Fruit fly (Drosophila melanogaster): ENCODE results near the gene CtsK1.

Gene CtsK1

dm6 chr3L:14006704-14007126 lies 12.7 kb downstream of the CtsK1 start (continued):
- TF ChIP-seq lmd (GFP tag; IDR thresholded peaks at IDR 0.05): no peak
- no peak for TF ChIP-seq D (optimal IDR thresholded peaks at IDR 0.05)
- no peak for TF ChIP-seq D (GFP tag; optimal IDR thresholded peaks at IDR 0.05)
- TF ChIP-seq grau (tag; optimal IDR thresholded peaks at IDR 0.05): no peak
- no peak for TF ChIP-seq CG8765 (GFP tag; IDR thresholded peaks at IDR 0.05)
- TF ChIP-seq ERR (GFP tag; optimal IDR thresholded peaks at IDR 0.05): no peak
- 0 out of 3 replicates have a peak, but pooled peaks have one; percentile 25 for TF ChIP-seq zfh1 (GFP tag; IDR thresholded peaks at IDR 0.05)
- TF ChIP-seq sima (GFP tag; optimal IDR thresholded peaks at IDR 0.05): no peak
- no peak for TF ChIP-seq CG16813 (GFP tag; IDR thresholded peaks at IDR 0.05; ENCODE audit: partially characterized antibody)
- TF ChIP-seq CG11456 (GFP tag; IDR thresholded peaks at IDR 0.05): no peak
- TF ChIP-seq CG4617 (GFP tag; optimal IDR thresholded peaks at IDR 0.05; ENCODE audit: borderline replicate concordance): no peak
- TF ChIP-seq Bdp1 (GFP tag; optimal IDR thresholded peaks at IDR 0.05): no peak
- TF ChIP-seq CG1024 (GFP tag; IDR thresholded peaks at IDR 0.05): no peak
- TF ChIP-seq CG7786 (GFP tag; optimal IDR thresholded peaks at IDR 0.05): no peak
- TF ChIP-seq CG16863 (GFP tag; optimal IDR thresholded peaks at IDR 0.05): no peak
- TF ChIP-seq knrl (GFP tag; IDR thresholded peaks at IDR 0.05; ENCODE audit: partially characterized antibody): no peak
- no peak for TF ChIP-seq run (tag; optimal IDR thresholded peaks at IDR 0.05)
- no peak for TF ChIP-seq emc (GFP tag; optimal IDR thresholded peaks at IDR 0.05)
- peak; percentile 39; the same call in 1 of the 3 replicates for TF ChIP-seq CG11695 (GFP tag; IDR thresholded peaks at IDR 0.05)
- peak; percentile 7; the same call in 1 of the 2 replicates for TF ChIP-seq vvl (GFP tag; IDR thresholded peaks at IDR 0.05)
- no peak for TF ChIP-seq CG17385 (GFP tag; optimal IDR thresholded peaks at IDR 0.05)
- TF ChIP-seq Sox102F (GFP tag; optimal IDR thresholded peaks at IDR 0.05): no peak
- no peak for TF ChIP-seq CG12769 (tag; optimal IDR thresholded peaks at IDR 0.05)
- TF ChIP-seq tup (GFP tag; optimal IDR thresholded peaks at IDR 0.05): no peak
- no peak for TF ChIP-seq Sin3A (optimal IDR thresholded peaks at IDR 0.05)
- no peak for TF ChIP-seq CG3281 (GFP tag; optimal IDR thresholded peaks at IDR 0.05)
- TF ChIP-seq cas (GFP tag; IDR thresholded peaks at IDR 0.05): no peak
- 0 out of 2 replicates have a peak, but pooled peaks have one; percentile 25 for TF ChIP-seq CG3847 (GFP tag; IDR thresholded peaks at IDR 0.05)
- no peak for TF ChIP-seq NC2β (GFP tag; optimal IDR thresholded peaks at IDR 0.05)
- TF ChIP-seq Gsc (GFP tag; IDR thresholded peaks at IDR 0.05): no peak
- peak; percentile 55 for TF ChIP-seq Dref (GFP tag; IDR thresholded peaks at IDR 0.05)
- TF ChIP-seq ap (GFP tag; IDR thresholded peaks at IDR 0.05): no peak
- no peak for TF ChIP-seq vfl (GFP tag; optimal IDR thresholded peaks at IDR 0.05)
- TF ChIP-seq Med (GFP tag): peak; percentile 72
- TF ChIP-seq dati (GFP tag; IDR thresholded peaks at IDR 0.05): no peak
- no peak for TF ChIP-seq Elba2 (GFP tag; optimal IDR thresholded peaks at IDR 0.05)
- TF ChIP-seq Dip3 (GFP tag; optimal IDR thresholded peaks at IDR 0.05): no peak
- TF ChIP-seq Dp (GFP tag; optimal IDR thresholded peaks at IDR 0.05): peak; percentile 14
- no peak for TF ChIP-seq CG2202 (tag; optimal IDR thresholded peaks at IDR 0.05)
- TF ChIP-seq p53 (GFP tag; optimal IDR thresholded peaks at IDR 0.05): no peak
- no peak for TF ChIP-seq CG18011 (GFP tag; optimal IDR thresholded peaks at IDR 0.05)
- no peak for TF ChIP-seq zfh2 (GFP tag; optimal IDR thresholded peaks at IDR 0.05)
- no peak for TF ChIP-seq Oaz (GFP tag; IDR thresholded peaks at IDR 0.05)
- no peak for TF ChIP-seq CG32532 (GFP tag; IDR thresholded peaks at IDR 0.05)
- TF ChIP-seq CG15073 (GFP tag; optimal IDR thresholded peaks at IDR 0.05): no peak
- TF ChIP-seq CG18619 (GFP tag; optimal IDR thresholded peaks at IDR 0.05): no peak
- no peak for TF ChIP-seq ham (GFP tag; IDR thresholded peaks at IDR 0.05)
- no peak for TF ChIP-seq NfI (GFP tag; optimal IDR thresholded peaks at IDR 0.05)
- TF ChIP-seq HLH4C (GFP tag; IDR thresholded peaks at IDR 0.05; ENCODE audit: partially characterized antibody): no peak
- TF ChIP-seq pzg (GFP tag; optimal IDR thresholded peaks at IDR 0.05): peak; percentile 33
- no peak for TF ChIP-seq Neu2 (GFP tag; optimal IDR thresholded peaks at IDR 0.05; ENCODE audit: borderline replicate concordance)
- TF ChIP-seq CG17612 (GFP tag; IDR thresholded peaks at IDR 0.05): no peak
- no peak for TF ChIP-seq Aef1 (GFP tag; IDR thresholded peaks at IDR 0.05)

All from whole organism, embryonic.